Worm (Caenorhabditis elegans) whole organism, L4 larva: Measurements from ENCODE around the gene str-264.
A peak's percentile ranks its signal among the peaks of the same experiment; 100 is the strongest.

ENCODE experiments used
- F26F4.8 ChIP-seq: fragments of 200-800 bp; sonication (Bioruptor generic); conservative IDR thresholded peaks from 2 replicates; pipeline ENCODE4 v1.3.6; 2022; ENCODE audit warnings: missing genetic modification characterization, missing compliant biosample characterization
- F37D6.2 ChIP-seq: sonication (generic microtip); optimal IDR thresholded peaks from 2 replicates; lab custom pipeline; 2016; ENCODE audit warnings: mild to moderate bottlenecking, missing genetic modification characterization, missing compliant biosample characterization
- F44E2.7 ChIP-seq: fragments of 200-800 bp; sonication (Bioruptor generic); IDR thresholded peaks from 2 replicates; pipeline ENCODE4 v2.1.2; 2022; ENCODE audit warnings: missing genetic modification characterization, missing compliant biosample characterization
- F49E8.2 ChIP-seq: sonication (generic microtip); optimal IDR thresholded peaks from 2 replicates; lab custom pipeline; 2016; ENCODE audit warnings: missing compliant biosample characterization, mild to moderate bottlenecking, missing genetic modification characterization, borderline replicate concordance
- R02D3.7 ChIP-seq: fragments of 150-350 bp; sonication (generic microtip); optimal IDR thresholded peaks from 3 replicates; lab custom pipeline; 2014; ENCODE audit warnings: missing biosample characterization, missing genetic modification characterization
- Y105C5A.15 ChIP-seq: fragments of 200-800 bp; sonication (Bioruptor generic); IDR thresholded peaks from 2 replicates; pipeline ENCODE4 v1.3.6; 2022; ENCODE audit warnings: missing genetic modification characterization, missing compliant biosample characterization
- Y48G9A.11 ChIP-seq: fragments of 200-800 bp; sonication (Bioruptor generic); IDR thresholded peaks from 2 replicates; pipeline ENCODE4 v1.3.6; 2022; ENCODE audit warnings: missing genetic modification reagents, missing genetic modification characterization, missing compliant biosample characterization
- Y5F2A.4 ChIP-seq: fragments of 200-800 bp; sonication (Bioruptor generic); optimal IDR thresholded peaks from 2 replicates; lab custom pipeline; 2018; ENCODE audit warnings: mild to moderate bottlenecking, missing genetic modification characterization, missing compliant biosample characterization
- Y75B8A.6 ChIP-seq: fragments of 200-800 bp; sonication (Bioruptor generic); IDR thresholded peaks from 2 replicates; pipeline ENCODE4 v1.3.6; 2022; ENCODE audit warnings: missing genetic modification reagents, missing genetic modification characterization, missing compliant biosample characterization
- aha-1 ChIP-seq: fragments of 150-350 bp; peaks from one replicate; lab custom pipeline; 2014; ENCODE audit warnings: missing biosample characterization, missing genetic modification characterization
- attf-4 ChIP-seq: sonication (generic microtip); optimal IDR thresholded peaks from 3 replicates; lab custom pipeline; 2017; ENCODE audit warnings: missing biosample characterization, missing genetic modification characterization
- ceh-28 ChIP-seq: fragments of 150-350 bp; optimal IDR thresholded peaks from 2 replicates; lab custom pipeline; 2014; ENCODE audit warnings: missing biosample characterization, missing genetic modification reagents, missing genetic modification characterization
- ceh-44 ChIP-seq: fragments of 200-800 bp; sonication (Bioruptor generic); IDR thresholded peaks from 2 replicates; pipeline ENCODE4 v1.3.6; 2022; ENCODE audit warnings: missing genetic modification reagents, missing genetic modification characterization, missing compliant biosample characterization
- daf-16 ChIP-seq, 3 experiments: sonication (generic microtip); optimal IDR thresholded peaks; 2 replicates each; lab custom pipeline; 2016 to 2017; ENCODE audit warnings: missing genetic modification characterization in 3 of 3, missing genetic modification reagents in 3 of 3, mild to moderate bottlenecking in 2 of 3, missing compliant biosample characterization in 2 of 3, missing biosample characterization in 1 of 3, moderate library complexity in 1 of 3
- dmd-8 ChIP-seq: fragments of 200-800 bp; sonication (Bioruptor generic); IDR thresholded peaks from 2 replicates; pipeline ENCODE4 v1.3.6; 2022; ENCODE audit warnings: missing genetic modification characterization, missing compliant biosample characterization
- dmd-9 ChIP-seq: fragments of 200-800 bp; sonication (Bioruptor generic); IDR thresholded peaks from 2 replicates; pipeline ENCODE4 v1.3.6; 2022; ENCODE audit warnings: missing genetic modification reagents, missing genetic modification characterization, missing compliant biosample characterization
- egl-43 ChIP-seq: fragments of 200-800 bp; sonication (Bioruptor generic); IDR thresholded peaks from 2 replicates; pipeline ENCODE4 v1.3.6; 2022; ENCODE audit warnings: missing genetic modification reagents, missing genetic modification characterization, missing compliant biosample characterization
- fkh-10 ChIP-seq: fragments of 150-350 bp; optimal IDR thresholded peaks from 2 replicates; lab custom pipeline; 2014; ENCODE audit warnings: missing biosample characterization, missing genetic modification reagents, missing genetic modification characterization
- fos-1 ChIP-seq: fragments of 150-350 bp; optimal IDR thresholded peaks from 2 replicates; lab custom pipeline; 2014; ENCODE audit warnings: missing biosample characterization, missing genetic modification characterization
- jun-1 ChIP-seq: fragments of 150-350 bp; optimal IDR thresholded peaks from 2 replicates; lab custom pipeline; 2014; ENCODE audit warnings: missing biosample characterization, missing genetic modification reagents, missing genetic modification characterization
- lim-7 ChIP-seq: fragments of 200-800 bp; sonication (Bioruptor generic); IDR thresholded peaks from 2 replicates; pipeline ENCODE4 v1.3.6; 2022; ENCODE audit warnings: missing genetic modification characterization, missing compliant biosample characterization
- lin-13 ChIP-seq: fragments of 150-350 bp; optimal IDR thresholded peaks from 2 replicates; lab custom pipeline; 2014; ENCODE audit warnings: missing biosample characterization, missing genetic modification reagents, missing genetic modification characterization
- lin-29 ChIP-seq: fragments of 200-800 bp; sonication (Bioruptor generic); IDR thresholded peaks from 2 replicates; pipeline ENCODE4 v1.3.6; 2022; ENCODE audit warnings: missing genetic modification reagents, missing genetic modification characterization, missing compliant biosample characterization
- lin-38 ChIP-seq: fragments of 200-800 bp; sonication (Bioruptor generic); IDR thresholded peaks from 2 replicates; pipeline ENCODE4 v1.3.6; 2022; ENCODE audit warnings: missing genetic modification reagents, missing genetic modification characterization, missing compliant biosample characterization
- lsy-2 ChIP-seq, 2 experiments: fragments of 150-350 bp in 1 of 2; sonication (generic microtip) in 1 of 2; optimal IDR thresholded peaks; 2 replicates each; lab custom pipeline; 2014 to 2017; ENCODE audit warnings: missing biosample characterization in 2 of 2, missing genetic modification characterization in 2 of 2
- madf-5 ChIP-seq, 2 experiments: fragments of 200-800 bp; sonication (Bioruptor generic); IDR thresholded peaks; 2 replicates each; pipeline ENCODE4 v1.3.6; 2022; ENCODE audit warnings: missing compliant biosample characterization in 2 of 2, missing genetic modification characterization in 2 of 2
- mdt-29 ChIP-seq: fragments of 200-800 bp; sonication (Bioruptor generic); IDR thresholded peaks from 2 replicates; pipeline ENCODE4 v1.3.6; 2022; ENCODE audit warnings: missing genetic modification reagents, missing genetic modification characterization, missing compliant biosample characterization
- mep-1 ChIP-seq: fragments of 150-350 bp; sonication (generic microtip); optimal IDR thresholded peaks from 3 replicates; lab custom pipeline; 2014; ENCODE audit warnings: missing biosample characterization, missing genetic modification characterization
- mxl-2 ChIP-seq: fragments of 200-800 bp; sonication (Bioruptor generic); conservative IDR thresholded peaks from 2 replicates; pipeline ENCODE4 v1.3.6; 2022; ENCODE audit warnings: missing genetic modification reagents, missing genetic modification characterization, missing compliant biosample characterization
- nhr-10 ChIP-seq: fragments of 150-350 bp; optimal IDR thresholded peaks from 2 replicates; lab custom pipeline; 2014; ENCODE audit warnings: missing biosample characterization, missing genetic modification characterization
- nhr-111 ChIP-seq: fragments of 200-800 bp; sonication (Bioruptor generic); optimal IDR thresholded peaks from 2 replicates; lab custom pipeline; 2018; ENCODE audit warnings: mild to moderate bottlenecking, missing genetic modification characterization, missing compliant biosample characterization
- nhr-28 ChIP-seq: fragments of 150-350 bp; optimal IDR thresholded peaks from 2 replicates; lab custom pipeline; 2014; ENCODE audit warnings: missing biosample characterization, missing genetic modification characterization
- nhr-42 ChIP-seq: fragments of 200-800 bp; sonication (Bioruptor generic); IDR thresholded peaks from 2 replicates; pipeline ENCODE4 v1.3.6; 2022; ENCODE audit warnings: missing genetic modification characterization, missing compliant biosample characterization
- nhr-48 ChIP-seq: sonication (generic microtip); optimal IDR thresholded peaks from 2 replicates; lab custom pipeline; 2016; ENCODE audit warnings: mild to moderate bottlenecking, missing genetic modification characterization, missing compliant biosample characterization
- nhr-76 ChIP-seq: fragments of 150-350 bp; optimal IDR thresholded peaks from 2 replicates; lab custom pipeline; 2014; ENCODE audit warnings: missing biosample characterization, missing genetic modification characterization
- pha-4 ChIP-seq, 2 experiments: fragments of 150-350 bp in 1 of 2; fragments of 200-800 bp in 1 of 2; sonication (Bioruptor generic) in 1 of 2; IDR thresholded peaks in 1 of 2; optimal IDR thresholded peaks in 1 of 2; 2 replicates each; pipeline versions ENCODE4 v1.3.6 to Lab custom; 2014 to 2022; ENCODE audit warnings: missing genetic modification characterization in 2 of 2, missing genetic modification reagents in 2 of 2, missing biosample characterization in 1 of 2, missing compliant biosample characterization in 1 of 2
- snpc-1.2 ChIP-seq: fragments of 200-800 bp; sonication (Bioruptor generic); IDR thresholded peaks from 2 replicates; pipeline ENCODE4 v1.3.6; 2022; ENCODE audit warnings: missing genetic modification reagents, missing genetic modification characterization, missing compliant biosample characterization
- snpc-4 ChIP-seq: fragments of 150-350 bp; optimal IDR thresholded peaks from 2 replicates; lab custom pipeline; 2014; ENCODE audit warnings: missing biosample characterization, missing genetic modification characterization
- spr-3 ChIP-seq: fragments of 200-800 bp; sonication (Bioruptor generic); optimal IDR thresholded peaks from 2 replicates; lab custom pipeline; 2018; ENCODE audit warnings: mild to moderate bottlenecking, missing genetic modification characterization, missing compliant biosample characterization
- zfp-2 ChIP-seq: sonication (generic microtip); optimal IDR thresholded peaks from 2 replicates; lab custom pipeline; 2016; ENCODE audit warnings: mild to moderate bottlenecking, missing genetic modification characterization, missing compliant biosample characterization
- zfp-3 ChIP-seq: fragments of 200-800 bp; sonication (Bioruptor generic); conservative IDR thresholded peaks from 2 replicates; pipeline ENCODE4 v1.3.6; 2022; ENCODE audit warnings: missing genetic modification reagents, missing genetic modification characterization, missing compliant biosample characterization
- zip-11 ChIP-seq: fragments of 200-800 bp; sonication (Bioruptor generic); IDR thresholded peaks from 2 replicates; pipeline ENCODE4 v1.3.6; 2022; ENCODE audit warnings: missing genetic modification characterization, missing compliant biosample characterization
- zip-2 ChIP-seq: fragments of 150-350 bp; optimal IDR thresholded peaks from 2 replicates; lab custom pipeline; 2014; ENCODE audit warnings: missing biosample characterization, missing genetic modification characterization
- ztf-7 ChIP-seq: fragments of 150-350 bp; optimal IDR thresholded peaks from 2 replicates; lab custom pipeline; 2014; ENCODE audit warnings: missing biosample characterization, missing genetic modification characterization

str-264 gene

DNA sequence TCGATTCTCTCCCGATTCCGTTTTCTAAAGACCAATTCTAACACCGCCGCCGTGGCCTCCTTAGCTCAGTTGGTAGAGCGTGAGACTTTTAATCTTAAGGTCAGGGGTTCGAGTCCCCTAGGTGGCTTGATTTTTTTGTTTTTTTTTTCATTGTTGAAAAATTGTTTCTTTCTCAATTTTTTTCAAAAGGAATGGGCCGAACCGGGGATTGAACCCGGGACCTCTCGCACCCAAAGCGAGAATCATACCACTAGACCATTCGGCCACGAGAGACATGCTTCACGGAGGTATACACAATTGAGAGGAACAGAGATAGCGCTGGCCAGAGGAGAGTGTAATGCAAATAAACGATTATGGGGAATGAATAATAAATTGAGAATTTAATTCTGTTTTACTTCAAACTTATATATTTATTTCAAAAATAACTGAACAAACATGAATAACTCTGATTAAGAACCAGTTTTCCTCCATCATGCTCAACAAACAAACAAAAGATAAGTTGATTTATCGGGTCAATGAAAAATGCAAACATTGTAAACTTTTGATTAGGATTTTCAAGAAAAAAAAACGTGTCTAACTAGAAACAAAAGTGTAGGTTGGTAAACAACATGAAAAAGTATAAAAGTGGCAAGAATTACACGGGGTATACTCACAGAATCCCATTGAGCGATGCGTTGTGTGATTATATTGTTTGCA, 27.2 kb downstream of the str-264 start, which contains the start of gene pqn-71 (continued):
- TF ChIP-seq zfp-2 (peak; percentile 79), pha-4 (GFP tag; IDR thresholded peaks at IDR 0.05; lab: Robert Waterston, UW) (no peak; the same call in none of the 2 replicates), pha-4 (tag; optimal IDR thresholded peaks at IDR 0.05; lab: Kevin White, UChicago) (peak; percentile 53), lin-29 (peak; percentile 93), snpc-4 (peak; percentile 27), R02D3.7 (tag; lab: Kevin White, UChicago) (no peak), nhr-76 (tag; lab: Kevin White, UChicago) (peak; percentile 12), madf-5 (GFP tag; IDR thresholded peaks at IDR 0.05; lab: Robert Waterston, UW) (peak; percentile 94 to 95), zip-2 (tag; lab: Kevin White, UChicago) (peak; percentile 90), aha-1 (tag; lab: Kevin White, UChicago) (no peak), ceh-44 (peak; percentile 93), fkh-10 (GFP tag; lab: Kevin White, UChicago) (peak; percentile 52), spr-3 (GFP tag; lab: Kevin White, UChicago) (peak; percentile 91), ztf-7 (tag; lab: Kevin White, UChicago) (no peak), ceh-28 (tag; lab: Kevin White, UChicago) (no peak), Y5F2A.4 (GFP tag; lab: Kevin White, UChicago) (peak; percentile 81), mep-1 (tag; lab: Kevin White, UChicago) (peak; percentile 96), lsy-2 (tag; optimal IDR thresholded peaks at IDR 0.05; lab: Kevin White, UChicago) (no peak), mxl-2 (GFP tag; lab: Robert Waterston, UW) (peak; percentile 85), nhr-28 (tag; lab: Kevin White, UChicago) (peak; percentile 74), jun-1 (tag; lab: Kevin White, UChicago) (peak; percentile 75), nhr-10 (no peak), dmd-9 (peak; percentile 95), snpc-1.2 (GFP tag; lab: Robert Waterston, UW) (peak; percentile 92), F37D6.2 (tag; lab: Kevin White, UChicago) (peak; percentile 83), lin-38 (peak; percentile 89), zip-11 (GFP tag; lab: Robert Waterston, UW) (peak; percentile 85; the same call in 1 of the 2 replicates), attf-4 (peak; percentile 26), Y75B8A.6 (GFP tag; lab: Robert Waterston, UW) (peak; percentile 91), nhr-48 (tag; lab: Kevin White, UChicago) (peak; percentile 91), Y48G9A.11 (GFP tag; lab: Robert Waterston, UW) (peak; percentile 92), F26F4.8 (GFP tag; lab: Robert Waterston, UW) (peak; percentile 97)

ce11 chrV:15464402-15464801, 28.0 kb downstream of the str-264 start, which contains the start of gene rocf-1:
rocf-1 (minus strand) TSS chrV:15464502.
- 0 out of 2 replicates have a peak, but pooled peaks have one; percentile 31 for TF ChIP-seq dmd-8
- no peak for TF ChIP-seq lim-7 (GFP tag; lab: Robert Waterston, UW)

DNA sequence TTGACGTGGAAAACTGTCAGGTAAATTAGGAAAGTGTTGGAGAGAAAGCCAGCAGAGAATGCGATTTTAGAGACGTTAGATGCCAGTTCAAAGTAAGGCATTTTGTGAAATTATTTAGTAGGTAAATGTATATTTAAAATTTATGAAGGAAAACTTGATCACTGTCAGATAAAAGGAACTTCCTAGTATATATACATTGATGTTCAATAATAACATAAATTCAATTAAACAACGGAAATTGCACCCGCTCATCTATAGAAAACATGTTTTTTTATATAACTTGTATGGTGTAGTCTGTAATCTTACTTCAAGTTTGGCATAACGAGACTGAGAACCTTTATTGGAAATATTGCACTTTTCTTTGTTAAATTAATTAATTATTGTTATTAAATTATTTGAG, 33.3 kb downstream of the str-264 start, which contains the start of gene str-71:
Gene str-71, minus strand, starts transcription at position 101 of the 400 bp plus-strand sequence.
- TF ChIP-seq aha-1 (tag; lab: Kevin White, UChicago) (peak; percentile 83), zfp-3 (no peak), Y105C5A.15 (no peak), F26F4.8 (GFP tag; lab: Robert Waterston, UW) (no peak)

DNA sequence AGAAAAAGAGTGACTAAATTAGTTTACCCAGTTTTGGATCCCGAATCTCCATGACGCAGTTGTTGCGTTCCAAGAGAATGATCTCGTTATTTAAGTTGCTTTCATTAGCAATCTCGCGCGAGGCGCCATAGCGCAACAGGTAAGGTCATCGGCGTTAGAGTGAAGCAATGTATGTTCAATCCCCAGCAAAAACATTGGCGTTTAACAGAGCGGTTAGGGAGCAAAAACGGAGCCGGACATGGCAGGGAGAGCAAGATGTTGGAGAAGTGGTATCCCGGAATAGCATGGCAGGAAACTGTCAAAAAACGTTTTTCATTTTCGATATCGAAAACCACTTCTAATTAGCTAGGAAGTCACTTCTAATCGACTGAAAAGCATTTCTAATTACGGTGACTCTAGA, 38.1 kb downstream of the str-264 start:
- peak; percentile 87 for TF ChIP-seq dmd-8
- TF ChIP-seq F49E8.2 (tag; lab: Kevin White, UChicago), result no peak
- peak; percentile 39 for TF ChIP-seq nhr-111 (GFP tag; lab: Kevin White, UChicago)
- TF ChIP-seq zip-11 (GFP tag; lab: Robert Waterston, UW), result no peak
- TF ChIP-seq nhr-48 (tag; lab: Kevin White, UChicago), result no peak
- TF ChIP-seq lin-13 (GFP tag; lab: Kevin White, UChicago), result no peak
- TF ChIP-seq Y48G9A.11 (GFP tag; lab: Robert Waterston, UW), result 0 out of 2 replicates have a peak, but pooled peaks have one; percentile 34
- TF ChIP-seq F44E2.7 (GFP tag; lab: Robert Waterston, UW), result peak; percentile 48; the same call in 1 of the 2 replicates
- no peak for TF ChIP-seq fos-1 (tag; lab: Kevin White, UChicago)
- TF ChIP-seq daf-16 (GFP tag; optimal IDR thresholded peaks at IDR 0.05; lab: Kevin White, UChicago), result peak in 1 of 2 experiments; percentile 37
- TF ChIP-seq daf-16 (tag; optimal IDR thresholded peaks at IDR 0.05; lab: Kevin White, UChicago), result no peak
- 0 out of 2 replicates have a peak, but pooled peaks have one; percentile 66 for TF ChIP-seq F26F4.8 (GFP tag; lab: Robert Waterston, UW)
- peak; percentile 89; the same call in 1 of the 2 replicates for TF ChIP-seq egl-43
- peak; percentile 26; the same call in 1 of the 2 replicates for TF ChIP-seq mdt-29
- peak; percentile 57; the same call in 1 of the 2 replicates for TF ChIP-seq Y75B8A.6 (GFP tag; lab: Robert Waterston, UW)
- TF ChIP-seq nhr-42 (GFP tag; lab: Robert Waterston, UW), result 0 out of 2 replicates have a peak, but pooled peaks have one; percentile 26
- peak; percentile 77 for TF ChIP-seq lim-7 (GFP tag; lab: Robert Waterston, UW)
